Worm (Caenorhabditis elegans) whole organism, L4/young adult: ENCODE measurements around the gene F38G1.3.

Experiments
- dao-5 ChIP-seq: sonication (generic microtip); optimal IDR thresholded peaks from 2 replicates; lab custom pipeline; 2016; ENCODE audit warnings: missing genotype, missing genetic modification characterization, moderate library complexity, missing compliant biosample characterization
- him-1 ChIP-seq: sonication (generic microtip); optimal IDR thresholded peaks from 2 replicates; lab custom pipeline; 2016; ENCODE audit warnings: missing genotype, missing genetic modification reagents, missing genetic modification characterization, missing compliant biosample characterization

DNA sequence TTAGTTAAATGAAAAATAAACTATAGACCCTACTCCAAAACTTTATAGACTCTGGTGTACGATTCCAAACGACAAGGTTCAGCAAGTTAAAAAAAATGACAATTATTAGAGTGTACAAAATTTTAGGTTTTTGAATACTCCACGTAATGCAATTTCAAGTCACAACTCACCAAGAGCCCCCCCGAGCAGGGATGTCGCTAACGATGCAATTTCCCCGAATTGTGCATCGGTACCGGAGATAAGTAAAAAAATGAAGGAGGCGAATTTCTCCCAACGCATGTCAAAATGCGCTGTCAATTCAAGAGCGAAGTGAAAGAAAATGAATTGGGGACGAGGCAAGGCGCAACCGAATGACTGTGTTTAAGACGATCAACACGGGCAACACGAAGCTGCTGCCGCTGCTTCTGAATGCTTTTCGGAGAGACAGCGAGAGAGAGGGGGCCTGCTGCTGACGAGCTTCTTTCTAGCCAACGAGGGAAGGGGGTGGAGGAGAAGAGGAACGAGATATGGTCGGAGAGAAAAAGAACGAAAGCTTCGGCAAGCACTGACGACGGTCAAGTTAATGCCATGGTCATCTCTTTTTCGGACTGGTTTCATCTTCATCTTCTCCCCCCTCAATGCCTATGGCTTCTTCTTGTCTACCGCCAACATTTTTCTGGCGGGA, 19.1 kb upstream of the F38G1.3 start, which contains the start of gene abu-12:
- TF ChIP-seq dao-5 (tag; lab: Kevin White, UChicago) (no peak), him-1 (tag; lab: Kevin White, UChicago) (no peak)
